Worm (Caenorhabditis elegans) whole organism, midembryonic: ENCODE results near the gene cts-1.

Source experiments
- T22C8.4 ChIP-seq: fragments of 200-800 bp; sonication (Bioruptor generic); IDR thresholded peaks from 2 replicates; pipeline ENCODE4 v1.3.6; 2022; ENCODE audit warnings: missing genetic modification characterization, missing compliant biosample characterization
- flt-1 ChIP-seq: fragments of 200-800 bp; sonication (Bioruptor generic); IDR thresholded peaks from 2 replicates; pipeline ENCODE4 v1.3.6; 2022; ENCODE audit warnings: missing genetic modification characterization, missing compliant biosample characterization
- klf-2 ChIP-seq: fragments of 200-800 bp; sonication (Bioruptor generic); conservative IDR thresholded peaks from 2 replicates; pipeline ENCODE4 v1.3.6; 2022; ENCODE audit warnings: missing genetic modification reagents, missing genetic modification characterization, missing compliant biosample characterization
- ref-1 ChIP-seq: fragments of 200-800 bp; sonication (Bioruptor generic); conservative IDR thresholded peaks from 2 replicates; pipeline ENCODE4 v1.3.6; 2022; ENCODE audit warnings: missing genetic modification reagents, missing genetic modification characterization, missing compliant biosample characterization
- tab-1 ChIP-seq: fragments of 200-800 bp; sonication (Bioruptor generic); IDR thresholded peaks from 2 replicates; pipeline ENCODE4 v1.3.6; 2022; ENCODE audit warnings: missing genetic modification characterization, missing compliant biosample characterization
- ztf-23 ChIP-seq: fragments of 200-800 bp; sonication (Bioruptor generic); IDR thresholded peaks from 2 replicates; pipeline ENCODE4 v1.3.6; 2022; ENCODE audit warnings: missing genetic modification reagents, missing genetic modification characterization, missing compliant biosample characterization
- ztf-29 ChIP-seq: fragments of 200-800 bp; sonication (Bioruptor generic); IDR thresholded peaks from 2 replicates; pipeline ENCODE4 v1.3.6; 2022; ENCODE audit warnings: missing genetic modification reagents, missing genetic modification characterization, missing compliant biosample characterization

- TF ChIP-seq tab-1 (GFP tag; lab: Robert Waterston, UW) (no peak), flt-1 (GFP tag; lab: Robert Waterston, UW) (no peak), ref-1 (GFP tag; lab: Robert Waterston, UW) (no peak), T22C8.4 (GFP tag; lab: Robert Waterston, UW) (no peak), ztf-29 (GFP tag; lab: Robert Waterston, UW) (no peak), klf-2 (no peak), ztf-23 (GFP tag; lab: Robert Waterston, UW) (no peak)
Measured at ce11 chrIII:10179444-10179843, 37.0 kb downstream of the cts-1 start.
